Worm (Caenorhabditis elegans) whole organism, L4 larva: ENCODE data around the gene Y43F8B.23.

Experiments used
- F26F4.8 ChIP-seq: fragments of 200-800 bp; sonication (Bioruptor generic); conservative IDR thresholded peaks from 2 replicates; pipeline ENCODE4 v1.3.6; 2022; ENCODE audit warnings: missing genetic modification characterization, missing compliant biosample characterization
- F44E2.7 ChIP-seq: fragments of 200-800 bp; sonication (Bioruptor generic); IDR thresholded peaks from 2 replicates; pipeline ENCODE4 v2.1.2; 2022; ENCODE audit warnings: missing genetic modification characterization, missing compliant biosample characterization
- Y105C5A.15 ChIP-seq: fragments of 200-800 bp; sonication (Bioruptor generic); IDR thresholded peaks from 2 replicates; pipeline ENCODE4 v1.3.6; 2022; ENCODE audit warnings: missing genetic modification characterization, missing compliant biosample characterization
- Y5F2A.4 ChIP-seq: fragments of 200-800 bp; sonication (Bioruptor generic); optimal IDR thresholded peaks from 2 replicates; lab custom pipeline; 2018; ENCODE audit warnings: mild to moderate bottlenecking, missing genetic modification characterization, missing compliant biosample characterization
- Y75B8A.6 ChIP-seq: fragments of 200-800 bp; sonication (Bioruptor generic); IDR thresholded peaks from 2 replicates; pipeline ENCODE4 v1.3.6; 2022; ENCODE audit warnings: missing genetic modification reagents, missing genetic modification characterization, missing compliant biosample characterization
- aha-1 ChIP-seq: fragments of 150-350 bp; peaks from one replicate; lab custom pipeline; 2014; ENCODE audit warnings: missing biosample characterization, missing genetic modification characterization
- attf-4 ChIP-seq: sonication (generic microtip); optimal IDR thresholded peaks from 3 replicates; lab custom pipeline; 2017; ENCODE audit warnings: missing biosample characterization, missing genetic modification characterization
- ctbp-1 ChIP-seq: fragments of 200-800 bp; sonication (Bioruptor generic); IDR thresholded peaks from 2 replicates; pipeline ENCODE4 v1.3.6; 2022; ENCODE audit warnings: missing genetic modification reagents, missing genetic modification characterization, missing compliant biosample characterization
- daf-19 ChIP-seq: fragments of 200-800 bp; sonication (Bioruptor generic); conservative IDR thresholded peaks from 2 replicates; pipeline ENCODE4 v1.3.6; 2022; ENCODE audit warnings: missing genetic modification characterization, missing compliant biosample characterization
- dmd-6 ChIP-seq: fragments of 200-800 bp; sonication (Bioruptor generic); IDR thresholded peaks from 2 replicates; pipeline ENCODE4 v1.3.6; 2022; ENCODE audit warnings: missing genetic modification reagents, missing genetic modification characterization, missing compliant biosample characterization
- dmd-9 ChIP-seq: fragments of 200-800 bp; sonication (Bioruptor generic); IDR thresholded peaks from 2 replicates; pipeline ENCODE4 v1.3.6; 2022; ENCODE audit warnings: missing genetic modification reagents, missing genetic modification characterization, missing compliant biosample characterization
- egl-27 ChIP-seq: sonication (generic microtip); optimal IDR thresholded peaks from 3 replicates; lab custom pipeline; 2017; ENCODE audit warnings: missing biosample characterization, missing genetic modification reagents, missing genetic modification characterization
- hlh-11 ChIP-seq: fragments of 200-800 bp; sonication (Bioruptor generic); optimal IDR thresholded peaks from 2 replicates; lab custom pipeline; 2018; ENCODE audit warnings: mild to moderate bottlenecking, missing genetic modification characterization, missing compliant biosample characterization
- hlh-30 ChIP-seq: sonication (generic microtip); optimal IDR thresholded peaks from 2 replicates; lab custom pipeline; 2017; ENCODE audit warnings: antibody characterized with exemption, mild to moderate bottlenecking, missing genetic modification characterization, missing compliant biosample characterization; ENCODE audit not compliant: insufficient read depth
- hmg-1.1 ChIP-seq: fragments of 200-800 bp; sonication (Bioruptor generic); IDR thresholded peaks from 2 replicates; pipeline ENCODE4 v1.3.6; 2022; ENCODE audit warnings: missing genetic modification reagents, missing genetic modification characterization, missing compliant biosample characterization
- lin-38 ChIP-seq: fragments of 200-800 bp; sonication (Bioruptor generic); IDR thresholded peaks from 2 replicates; pipeline ENCODE4 v1.3.6; 2022; ENCODE audit warnings: missing genetic modification reagents, missing genetic modification characterization, missing compliant biosample characterization
- lin-39 ChIP-seq: fragments of 150-350 bp; optimal IDR thresholded peaks from 2 replicates; lab custom pipeline; 2014; ENCODE audit warnings: missing biosample characterization, missing genetic modification reagents, missing genetic modification characterization
- lir-3 ChIP-seq: sonication (generic microtip); optimal IDR thresholded peaks from 2 replicates; lab custom pipeline; 2016; ENCODE audit warnings: mild to moderate bottlenecking, missing genetic modification characterization, missing compliant biosample characterization
- lsy-2 ChIP-seq, 2 experiments: fragments of 150-350 bp in 1 of 2; sonication (generic microtip) in 1 of 2; optimal IDR thresholded peaks; 2 replicates each; lab custom pipeline; 2014 to 2017; ENCODE audit warnings: missing biosample characterization in 2 of 2, missing genetic modification characterization in 2 of 2
- madf-5 ChIP-seq, 2 experiments: fragments of 200-800 bp; sonication (Bioruptor generic); IDR thresholded peaks; 2 replicates each; pipeline ENCODE4 v1.3.6; 2022; ENCODE audit warnings: missing compliant biosample characterization in 2 of 2, missing genetic modification characterization in 2 of 2
- mxl-2 ChIP-seq: fragments of 200-800 bp; sonication (Bioruptor generic); conservative IDR thresholded peaks from 2 replicates; pipeline ENCODE4 v1.3.6; 2022; ENCODE audit warnings: missing genetic modification reagents, missing genetic modification characterization, missing compliant biosample characterization
- mxl-3 ChIP-seq: fragments of 200-800 bp; sonication (Bioruptor generic); optimal IDR thresholded peaks from 2 replicates; lab custom pipeline; 2018; ENCODE audit warnings: mild to moderate bottlenecking, missing genetic modification characterization, missing compliant biosample characterization
- nhr-111 ChIP-seq: fragments of 200-800 bp; sonication (Bioruptor generic); optimal IDR thresholded peaks from 2 replicates; lab custom pipeline; 2018; ENCODE audit warnings: mild to moderate bottlenecking, missing genetic modification characterization, missing compliant biosample characterization
- nhr-28 ChIP-seq: fragments of 150-350 bp; optimal IDR thresholded peaks from 2 replicates; lab custom pipeline; 2014; ENCODE audit warnings: missing biosample characterization, missing genetic modification characterization
- nhr-42 ChIP-seq: fragments of 200-800 bp; sonication (Bioruptor generic); IDR thresholded peaks from 2 replicates; pipeline ENCODE4 v1.3.6; 2022; ENCODE audit warnings: missing genetic modification characterization, missing compliant biosample characterization
- nhr-48 ChIP-seq: sonication (generic microtip); optimal IDR thresholded peaks from 2 replicates; lab custom pipeline; 2016; ENCODE audit warnings: mild to moderate bottlenecking, missing genetic modification characterization, missing compliant biosample characterization
- php-3 ChIP-seq: fragments of 200-800 bp; sonication (Bioruptor generic); IDR thresholded peaks from 2 replicates; pipeline ENCODE4 v1.3.6; 2022; ENCODE audit warnings: missing genetic modification reagents, missing genetic modification characterization, missing compliant biosample characterization
- rbr-2 ChIP-seq: sonication (generic microtip); optimal IDR thresholded peaks from 2 replicates; lab custom pipeline; 2016; ENCODE audit warnings: missing genotype, missing genetic modification characterization, missing compliant biosample characterization
- saeg-2 ChIP-seq: fragments of 200-800 bp; sonication (Bioruptor generic); IDR thresholded peaks from 2 replicates; pipeline ENCODE4 v1.3.6; 2022; ENCODE audit warnings: missing genetic modification reagents, missing genetic modification characterization, missing compliant biosample characterization
- snpc-1.2 ChIP-seq: fragments of 200-800 bp; sonication (Bioruptor generic); IDR thresholded peaks from 2 replicates; pipeline ENCODE4 v1.3.6; 2022; ENCODE audit warnings: missing genetic modification reagents, missing genetic modification characterization, missing compliant biosample characterization
- spr-1 ChIP-seq: sonication (generic microtip); optimal IDR thresholded peaks from 2 replicates; lab custom pipeline; 2016; ENCODE audit warnings: mild to moderate bottlenecking, missing genetic modification characterization, missing compliant biosample characterization
- tra-1 ChIP-seq: fragments of 200-800 bp; sonication (Bioruptor generic); IDR thresholded peaks from 2 replicates; pipeline ENCODE4 v1.3.6; 2022; ENCODE audit warnings: missing genetic modification reagents, missing genetic modification characterization, missing compliant biosample characterization
- zfp-2 ChIP-seq: sonication (generic microtip); optimal IDR thresholded peaks from 2 replicates; lab custom pipeline; 2016; ENCODE audit warnings: mild to moderate bottlenecking, missing genetic modification characterization, missing compliant biosample characterization
- zip-2 ChIP-seq: fragments of 150-350 bp; optimal IDR thresholded peaks from 2 replicates; lab custom pipeline; 2014; ENCODE audit warnings: missing biosample characterization, missing genetic modification characterization

The Y43F8B.23 gene

DNA sequence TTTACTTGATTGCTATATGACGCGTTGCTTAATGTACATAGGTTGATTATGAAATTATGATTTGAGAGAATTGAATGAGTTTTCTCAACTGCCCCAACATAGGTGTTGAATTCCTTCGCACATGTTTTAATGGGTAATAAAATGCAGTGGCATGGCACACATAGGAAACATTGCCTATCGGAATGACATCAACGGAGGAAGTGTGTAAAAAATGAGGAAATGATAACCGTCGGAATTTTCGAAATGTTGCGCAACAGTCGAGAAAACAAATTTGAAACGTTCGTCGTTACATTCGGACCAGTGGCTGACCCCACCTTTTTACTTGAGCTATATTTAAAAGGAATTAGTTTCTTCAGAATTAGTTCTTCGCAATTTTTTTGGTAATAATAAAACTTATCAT is 35.4 kb downstream of the Y43F8B.23 start:
- peak; percentile 46 for TF ChIP-seq zip-2
- TF ChIP-seq aha-1 (tag; lab: Kevin White, UChicago), result peak; percentile 76
- TF ChIP-seq F44E2.7 (GFP tag; lab: Robert Waterston, UW), result no peak
- peak; percentile 27 for TF ChIP-seq nhr-28 (tag; lab: Kevin White, UChicago)
- peak; percentile 86 for TF ChIP-seq php-3 (GFP tag; lab: Robert Waterston, UW)

DNA sequence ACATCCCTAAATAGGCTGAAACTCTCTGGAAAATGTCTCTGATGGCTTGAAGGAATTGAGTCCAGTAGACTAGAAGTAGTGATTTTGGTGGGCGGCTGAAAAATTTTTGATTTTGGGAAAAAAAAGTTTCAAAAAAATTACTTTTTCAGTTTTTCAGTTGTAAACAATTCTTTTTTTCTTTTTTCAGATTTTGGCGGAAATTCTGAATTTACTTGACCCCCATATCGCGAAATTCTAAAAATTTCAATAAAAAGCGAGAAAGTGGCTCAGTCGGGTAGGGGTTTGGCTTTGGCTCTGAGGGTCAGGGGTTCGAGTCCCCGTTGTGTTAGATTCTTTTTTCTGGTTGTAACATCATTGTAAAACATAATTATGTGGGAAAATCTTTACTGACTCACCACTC is 36.4 kb downstream of the Y43F8B.23 start, which contains the start of gene srw-85:
srw-85 (minus strand) TSS at position 101 of the 400 bp plus-strand sequence.
- TF ChIP-seq lin-38 (GFP tag; lab: Robert Waterston, UW) (no peak), nhr-111 (no peak), dmd-9 (no peak), mxl-3 (GFP tag; lab: Kevin White, UChicago) (no peak), rbr-2 (no peak), attf-4 (no peak), php-3 (GFP tag; lab: Robert Waterston, UW) (no peak), snpc-1.2 (no peak), nhr-42 (GFP tag; lab: Robert Waterston, UW) (no peak), F44E2.7 (GFP tag; lab: Robert Waterston, UW) (no peak), daf-19 (no peak), ctbp-1 (GFP tag; lab: Robert Waterston, UW) (no peak), lin-39 (tag; lab: Kevin White, UChicago) (no peak), hlh-30 (tag; lab: Kevin White, UChicago) (no peak), madf-5 (GFP tag; IDR thresholded peaks at IDR 0.05; lab: Robert Waterston, UW) (no peak), Y5F2A.4 (GFP tag; lab: Kevin White, UChicago) (no peak)

DNA sequence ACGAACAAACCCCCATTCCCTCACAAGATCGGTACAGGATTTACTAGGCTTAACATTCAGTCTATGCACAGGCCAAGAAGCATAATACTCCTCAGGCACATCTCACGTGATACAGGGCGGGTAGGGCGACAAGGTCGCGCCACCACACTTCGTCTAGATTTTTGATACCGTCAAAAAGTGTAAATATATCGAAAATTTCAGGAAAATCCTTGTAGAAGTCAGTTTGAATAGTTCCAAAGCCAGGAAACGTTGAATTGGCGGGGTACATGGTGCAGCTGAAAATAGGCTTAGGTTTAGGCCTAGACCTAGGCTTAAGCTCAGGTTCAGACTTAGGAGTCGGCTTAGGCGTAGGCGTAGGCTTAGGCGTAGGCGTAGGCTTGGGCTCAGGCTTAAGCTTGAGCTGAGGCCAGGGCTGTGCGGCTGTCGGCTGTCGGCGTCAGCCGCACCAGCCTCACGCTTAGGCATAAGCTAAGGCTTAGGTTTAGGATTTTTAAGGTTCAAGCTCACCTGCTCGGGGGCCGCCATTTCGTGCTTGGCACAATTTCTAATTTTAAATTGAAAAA is 37.0 kb downstream of the Y43F8B.23 start:
- TF ChIP-seq hlh-11 (tag; lab: Kevin White, UChicago), result peak; percentile 8
- no peak for TF ChIP-seq Y105C5A.15
- TF ChIP-seq nhr-48 (tag; lab: Kevin White, UChicago), result no peak
- 0 out of 2 replicates have a peak, but pooled peaks have one; percentile 11 for TF ChIP-seq saeg-2
- no peak for TF ChIP-seq egl-27 (tag; lab: Kevin White, UChicago)
- peak; percentile 62 for TF ChIP-seq nhr-111
- TF ChIP-seq zfp-2, result no peak
- no peak for TF ChIP-seq dmd-6 (GFP tag; lab: Robert Waterston, UW)
- TF ChIP-seq mxl-2 (GFP tag; lab: Robert Waterston, UW), result peak; percentile 63; the same call in 1 of the 2 replicates
- no peak for TF ChIP-seq hmg-1.1 (GFP tag; lab: Robert Waterston, UW)
- TF ChIP-seq tra-1 (GFP tag; lab: Robert Waterston, UW), result 0 out of 2 replicates have a peak, but pooled peaks have one; percentile 25
- TF ChIP-seq hlh-30 (tag; lab: Kevin White, UChicago), result peak; percentile 30
- 0 out of 2 replicates have a peak, but pooled peaks have one; percentile 19 for TF ChIP-seq F26F4.8
- no peak for TF ChIP-seq ctbp-1 (GFP tag; lab: Robert Waterston, UW)
- TF ChIP-seq spr-1 (tag; lab: Kevin White, UChicago), result no peak
- TF ChIP-seq, all 104 proteins: peak for 7

DNA sequence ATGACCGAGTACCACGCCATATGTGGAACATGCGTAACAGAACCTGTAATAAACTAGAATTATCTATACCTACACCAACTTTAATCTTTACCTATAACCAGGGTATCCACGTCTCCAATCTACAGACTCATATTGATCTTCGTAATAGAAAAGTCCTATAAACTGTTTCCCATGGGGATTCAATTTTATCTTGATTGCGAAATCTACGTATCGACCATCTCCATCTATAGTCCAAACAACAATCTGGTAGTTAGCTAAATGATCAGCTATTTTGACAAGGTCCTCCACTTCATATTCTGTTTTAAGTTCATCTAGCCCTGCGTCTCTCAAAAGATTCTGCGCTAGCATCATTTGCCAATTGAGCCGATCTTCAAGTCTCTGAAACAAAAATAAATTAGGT is 37.8 kb downstream of the Y43F8B.23 start:
- no peak for TF ChIP-seq egl-27 (tag; lab: Kevin White, UChicago)
- no peak for TF ChIP-seq hmg-1.1 (GFP tag; lab: Robert Waterston, UW)
- TF ChIP-seq lir-3, result no peak
- no peak for TF ChIP-seq lsy-2 (tag; optimal IDR thresholded peaks at IDR 0.05; lab: Kevin White, UChicago)
- 0 out of 2 replicates have a peak, but pooled peaks have one; percentile 47 for TF ChIP-seq Y75B8A.6 (GFP tag; lab: Robert Waterston, UW)
